Fruit fly (Drosophila melanogaster) whole organism, adult: ENCODE results near the gene CG33181.

Source experiments
- CG11617 ChIP-seq: fragments of 200-800 bp; sonication (Bioruptor generic); optimal IDR thresholded peaks from 2 replicates; lab custom pipeline; 2017; ENCODE audit warnings: mild to moderate bottlenecking, missing biosample characterization, missing genetic modification reagents, missing genetic modification characterization
- CG14711 ChIP-seq: fragments of 200-800 bp; sonication (Bioruptor generic); optimal IDR thresholded peaks from 2 replicates; lab custom pipeline; 2018; ENCODE audit warnings: missing biosample characterization, mild to moderate bottlenecking, missing genetic modification characterization, moderate library complexity
- CG33017 ChIP-seq: fragments of 200-800 bp; sonication (Bioruptor generic); optimal IDR thresholded peaks from 2 replicates; lab custom pipeline; 2018; ENCODE audit warnings: missing biosample characterization, mild to moderate bottlenecking, missing genetic modification characterization, moderate library complexity
- CG5204 ChIP-seq: fragments of 200-800 bp; sonication (Bioruptor generic); optimal IDR thresholded peaks from 2 replicates; lab custom pipeline; 2016; ENCODE audit warnings: missing biosample characterization, missing genetic modification characterization
- CG7045 ChIP-seq: fragments of 200-800 bp; sonication (Bioruptor generic); optimal IDR thresholded peaks from 2 replicates; lab custom pipeline; 2017; ENCODE audit warnings: missing biosample characterization, mild to moderate bottlenecking, missing genetic modification characterization
- CG7101 ChIP-seq: fragments of 200-800 bp; sonication (Bioruptor generic); optimal IDR thresholded peaks from 2 replicates; lab custom pipeline; 2018; ENCODE audit warnings: missing biosample characterization, mild to moderate bottlenecking, missing genetic modification characterization, moderate library complexity
- Clk ChIP-seq: fragments of 200-800 bp; sonication (Bioruptor generic); optimal IDR thresholded peaks from 2 replicates; lab custom pipeline; 2017; ENCODE audit warnings: missing biosample characterization, missing genetic modification characterization
- Crg-1 ChIP-seq: fragments of 200-800 bp; sonication (Bioruptor generic); optimal IDR thresholded peaks from 2 replicates; lab custom pipeline; 2016; ENCODE audit warnings: missing biosample characterization, missing genetic modification characterization
- Mnt ChIP-seq: fragments of 200-800 bp; sonication (Bioruptor generic); optimal IDR thresholded peaks from 2 replicates; lab custom pipeline; 2016; ENCODE audit warnings: missing biosample characterization, mild to moderate bottlenecking, missing genetic modification characterization
- cic ChIP-seq: fragments of 200-800 bp; sonication (Bioruptor generic); optimal IDR thresholded peaks from 2 replicates; lab custom pipeline; 2017; ENCODE audit warnings: missing biosample characterization, mild to moderate bottlenecking, missing genetic modification characterization, moderate library complexity

DNA sequence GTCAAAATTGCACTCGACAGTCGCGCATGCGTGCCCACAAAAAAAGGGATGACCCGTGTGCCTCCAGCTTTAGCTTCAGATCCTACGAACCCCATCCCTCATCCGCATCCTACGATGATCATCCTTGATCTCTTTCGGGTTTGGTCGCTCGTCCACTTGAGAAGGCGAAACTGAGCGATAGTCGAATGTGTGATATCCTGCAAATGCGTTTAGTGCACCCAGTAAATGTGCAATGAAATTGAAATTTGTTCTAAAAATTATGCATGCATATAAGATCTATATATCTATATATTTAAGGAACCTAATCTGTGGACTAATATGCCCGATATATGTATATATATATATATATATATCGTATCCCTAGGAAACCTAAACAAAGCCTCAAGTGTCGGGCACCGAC lies 44.9 kb upstream of the CG33181 start:
- no peak for TF ChIP-seq Crg-1 (GFP tag; lab: Kevin White, UChicago)
- TF ChIP-seq CG11617 (GFP tag; lab: Kevin White, UChicago): no peak
- no peak for TF ChIP-seq CG7101
- TF ChIP-seq cic (GFP tag; lab: Kevin White, UChicago): no peak
- TF ChIP-seq CG5204 (GFP tag; lab: Kevin White, UChicago): no peak
- TF ChIP-seq CG33017 (tag; lab: Kevin White, UChicago): no peak
- TF ChIP-seq CG14711 (tag; lab: Kevin White, UChicago): no peak
- no peak for TF ChIP-seq CG7045
- no peak for TF ChIP-seq Clk (GFP tag; lab: Kevin White, UChicago)
- no peak for TF ChIP-seq Mnt (GFP tag; lab: Kevin White, UChicago)
